Fruit fly (Drosophila melanogaster): ENCODE data around the gene mRpL44.

mRpL44 gene

dm6 chr3R:5463199-5463949 is 7.1 kb downstream of the mRpL44 start (continued):
- TF ChIP-seq CG12769 (tag; optimal IDR thresholded peaks at IDR 0.05), result peak; percentile 47
- TF ChIP-seq zfh2 (GFP tag; optimal IDR thresholded peaks at IDR 0.05), result no peak
- no peak for TF ChIP-seq CG10462 (GFP tag; optimal IDR thresholded peaks at IDR 0.05)
- no peak for TF ChIP-seq CG11085 (GFP tag; IDR thresholded peaks at IDR 0.05)
- TF ChIP-seq bsh (GFP tag; optimal IDR thresholded peaks at IDR 0.05), result no peak
- peak; percentile 39 for TF ChIP-seq MESR4 (GFP tag; optimal IDR thresholded peaks at IDR 0.05)
- no peak for TF ChIP-seq CG12104 (GFP tag; optimal IDR thresholded peaks at IDR 0.05)
- no peak for TF ChIP-seq tgo (GFP tag; IDR thresholded peaks at IDR 0.05)
- no peak for TF ChIP-seq CG3847 (GFP tag; IDR thresholded peaks at IDR 0.05)
- TF ChIP-seq CG11723 (GFP tag; optimal IDR thresholded peaks at IDR 0.05), result no peak
- no peak for TF ChIP-seq CG30403 (GFP tag; optimal IDR thresholded peaks at IDR 0.05)
- TF ChIP-seq CG12391 (tag; optimal IDR thresholded peaks at IDR 0.05), result no peak
- no peak for TF ChIP-seq Meics (GFP tag; optimal IDR thresholded peaks at IDR 0.05)
- no peak for TF ChIP-seq CG2889 (GFP tag; IDR thresholded peaks at IDR 0.05)
- no peak for TF ChIP-seq odd (GFP tag; optimal IDR thresholded peaks at IDR 0.05)
- TF ChIP-seq Doc2 (GFP tag; IDR thresholded peaks at IDR 0.05), result no peak
- TF ChIP-seq grau (tag; optimal IDR thresholded peaks at IDR 0.05), result no peak
- TF ChIP-seq prd (optimal IDR thresholded peaks at IDR 0.05), result no peak
- TF ChIP-seq prd (GFP tag; IDR thresholded peaks at IDR 0.05), result no peak
- TF ChIP-seq CG10959 (GFP tag; IDR thresholded peaks at IDR 0.05), result no peak
- no peak for TF ChIP-seq Ssrp (tag; optimal IDR thresholded peaks at IDR 0.05)
- TF ChIP-seq hb (GFP tag; IDR thresholded peaks at IDR 0.05; ENCODE audit: partially characterized antibody), result no peak
- TF ChIP-seq usp (GFP tag; optimal IDR thresholded peaks at IDR 0.05), result no peak
- TF ChIP-seq Ptx1 (GFP tag; IDR thresholded peaks at IDR 0.05), result no peak
- TF ChIP-seq GATAe (GFP tag; conservative IDR thresholded peaks at IDR 0.05), result no peak
- TF ChIP-seq CG30020 (tag; optimal IDR thresholded peaks at IDR 0.05), result peak; percentile 28
- TF ChIP-seq Rfx (GFP tag; IDR thresholded peaks at IDR 0.05), result no peak
- TF ChIP-seq org-1 (GFP tag; optimal IDR thresholded peaks at IDR 0.05), result no peak
- no peak for TF ChIP-seq emc (GFP tag; optimal IDR thresholded peaks at IDR 0.05)
- peak; percentile 73 for TF ChIP-seq kay (GFP tag; optimal IDR thresholded peaks at IDR 0.05)
- no peak for TF ChIP-seq gem (tag; optimal IDR thresholded peaks at IDR 0.05)
- TF ChIP-seq crol (GFP tag; IDR thresholded peaks at IDR 0.05), result peak; percentile 86
- TF ChIP-seq CG2199 (GFP tag; IDR thresholded peaks at IDR 0.05), result no peak
- TF ChIP-seq CG1024 (GFP tag; IDR thresholded peaks at IDR 0.05), result no peak
- TF ChIP-seq chinmo (GFP tag; IDR thresholded peaks at IDR 0.05; ENCODE audit: partially characterized antibody), result peak; percentile 70; the same call in 1 of the 4 replicates
- no peak for TF ChIP-seq fru (optimal IDR thresholded peaks at IDR 0.05)
- TF ChIP-seq Atf6 (GFP tag; IDR thresholded peaks at IDR 0.05), result no peak
- TF ChIP-seq fu2 (GFP tag; optimal IDR thresholded peaks at IDR 0.05), result no peak
- TF ChIP-seq al (GFP tag; IDR thresholded peaks at IDR 0.05), result no peak
- no peak for TF ChIP-seq wek (GFP tag; optimal IDR thresholded peaks at IDR 0.05)
- no peak for TF ChIP-seq pfk (GFP tag; optimal IDR thresholded peaks at IDR 0.05)
- no peak for TF ChIP-seq salm (tag; optimal IDR thresholded peaks at IDR 0.05)
- no peak for TF ChIP-seq Oli (tag; optimal IDR thresholded peaks at IDR 0.05)
- TF ChIP-seq Doc3 (GFP tag; IDR thresholded peaks at IDR 0.05; ENCODE audit: partially characterized antibody), result no peak
- TF ChIP-seq CG6683 (GFP tag; optimal IDR thresholded peaks at IDR 0.05), result no peak
- TF ChIP-seq CG1602 (GFP tag; optimal IDR thresholded peaks at IDR 0.05), result no peak
- no peak for TF ChIP-seq CG11456 (GFP tag; IDR thresholded peaks at IDR 0.05)
- no peak for TF ChIP-seq zf30C (GFP tag; optimal IDR thresholded peaks at IDR 0.05)
- TF ChIP-seq ham (GFP tag; IDR thresholded peaks at IDR 0.05), result no peak
- TF ChIP-seq sd (tag; optimal IDR thresholded peaks at IDR 0.05), result peak; percentile 76
- no peak for TF ChIP-seq Fer2 (tag; optimal IDR thresholded peaks at IDR 0.05)

Data from whole organism, embryonic.